Fruit fly (Drosophila melanogaster): ENCODE data around the gene MTA1-like.

The MTA1-like gene

dm6 chr3R:5668928-5669739 is 20.6 kb upstream of the MTA1-like start, which contains the start of the genes Xe7 and Atg17 (continued):
- peak; percentile 61 for TF ChIP-seq CG4282 (GFP tag; optimal IDR thresholded peaks at IDR 0.05)
- peak; percentile 83 for TF ChIP-seq vvl (GFP tag; IDR thresholded peaks at IDR 0.05)
- peak; percentile 71 for TF ChIP-seq ab (GFP tag; optimal IDR thresholded peaks at IDR 0.05)
- peak; percentile 89; the same call in 2 of the 3 replicates for TF ChIP-seq Mrtf (GFP tag; IDR thresholded peaks at IDR 0.05)
- TF ChIP-seq fd102C (GFP tag; optimal IDR thresholded peaks at IDR 0.05), result peak; percentile 13
- peak; percentile 79 for TF ChIP-seq Rx (GFP tag; IDR thresholded peaks at IDR 0.05)
- peak; percentile 43 for TF ChIP-seq CG7271 (tag; optimal IDR thresholded peaks at IDR 0.05)
- TF ChIP-seq GATAe (GFP tag; conservative IDR thresholded peaks at IDR 0.05), result peak; percentile 90
- no peak for TF ChIP-seq HLHmδ (GFP tag; optimal IDR thresholded peaks at IDR 0.05)
- TF ChIP-seq Atf-2 (GFP tag; optimal IDR thresholded peaks at IDR 0.05), result peak; percentile 85
- peak; percentile 95 for TF ChIP-seq Xbp1 (GFP tag; optimal IDR thresholded peaks at IDR 0.05)
- peak; percentile 66 for TF ChIP-seq CG17186 (GFP tag; optimal IDR thresholded peaks at IDR 0.05)
- no peak for TF ChIP-seq lov (optimal IDR thresholded peaks at IDR 0.05)
- peak; percentile 54; the same call in 1 of the 3 replicates for TF ChIP-seq lov (GFP tag; IDR thresholded peaks at IDR 0.05)
- TF ChIP-seq CoRest (tag; optimal IDR thresholded peaks at IDR 0.05), result peak; percentile 97
- peak; percentile 72 for TF ChIP-seq org-1 (GFP tag; optimal IDR thresholded peaks at IDR 0.05)
- no peak for TF ChIP-seq Lpt (GFP tag; optimal IDR thresholded peaks at IDR 0.05)
- TF ChIP-seq CG9727 (GFP tag; optimal IDR thresholded peaks at IDR 0.05), result peak; percentile 91
- peak; percentile 65 for TF ChIP-seq CG12071 (GFP tag; optimal IDR thresholded peaks at IDR 0.05)
- TF ChIP-seq Sry-β (GFP tag; optimal IDR thresholded peaks at IDR 0.05), result no peak
- TF ChIP-seq wek (GFP tag; optimal IDR thresholded peaks at IDR 0.05), result peak; percentile 70
- TF ChIP-seq hth (optimal IDR thresholded peaks at IDR 0.05), result no peak
- peak; percentile 35 for TF ChIP-seq ERR (GFP tag; optimal IDR thresholded peaks at IDR 0.05)
- peak; percentile 88 for TF ChIP-seq tx (GFP tag; optimal IDR thresholded peaks at IDR 0.05)
- peak; percentile 71 for TF ChIP-seq knrl (GFP tag; IDR thresholded peaks at IDR 0.05; ENCODE audit: partially characterized antibody)
- peak; percentile 34; the same call in 1 of the 2 replicates for TF ChIP-seq CG10321 (GFP tag; IDR thresholded peaks at IDR 0.05)
- TF ChIP-seq tgo (GFP tag; IDR thresholded peaks at IDR 0.05), result peak; percentile 84
- TF ChIP-seq CG13424 (tag; optimal IDR thresholded peaks at IDR 0.05), result peak; percentile 95
- TF ChIP-seq CG10959 (GFP tag; IDR thresholded peaks at IDR 0.05), result peak; percentile 60
- TF ChIP-seq yki (optimal IDR thresholded peaks at IDR 0.05), result no peak
- TF ChIP-seq Hmr (GFP tag; optimal IDR thresholded peaks at IDR 0.05), result peak; percentile 93
- TF ChIP-seq fd64A (GFP tag; optimal IDR thresholded peaks at IDR 0.05), result no peak
- no peak for TF ChIP-seq br (optimal IDR thresholded peaks at IDR 0.05)
- TF ChIP-seq Taf1 (GFP tag; IDR thresholded peaks at IDR 0.05), result peak; percentile 86
- TF ChIP-seq ATbp (GFP tag; optimal IDR thresholded peaks at IDR 0.05), result peak; percentile 59
- TF ChIP-seq CG11723 (GFP tag; optimal IDR thresholded peaks at IDR 0.05), result peak; percentile 87
- peak; percentile 86 for TF ChIP-seq zfh1 (GFP tag; IDR thresholded peaks at IDR 0.05)
- TF ChIP-seq CG8924 (tag; optimal IDR thresholded peaks at IDR 0.05), result peak; percentile 89
- peak; percentile 95 for TF ChIP-seq NfI (GFP tag; optimal IDR thresholded peaks at IDR 0.05)
- TF ChIP-seq toy (GFP tag; IDR thresholded peaks at IDR 0.05), result peak; percentile 80
- TF ChIP-seq Vsx1 (GFP tag; optimal IDR thresholded peaks at IDR 0.05), result no peak
- peak in 1 of 2 experiments; percentile 93 for TF ChIP-seq Dfd (GFP tag; optimal IDR thresholded peaks at IDR 0.05)
- TF ChIP-seq CG13624 (GFP tag; optimal IDR thresholded peaks at IDR 0.05), result peak; percentile 71
- TF ChIP-seq C15 (GFP tag; IDR thresholded peaks at IDR 0.05), result peak; percentile 67; the same call in 1 of the 3 replicates
- TF ChIP-seq Spps (tag; optimal IDR thresholded peaks at IDR 0.05), result peak; percentile 54
- TF ChIP-seq Hsf (GFP tag; optimal IDR thresholded peaks at IDR 0.05), result peak; percentile 95
- peak; percentile 94 for TF ChIP-seq CG15696 (tag; optimal IDR thresholded peaks at IDR 0.05)
- peak; percentile 85 for TF ChIP-seq CG8290 (GFP tag; optimal IDR thresholded peaks at IDR 0.05)
- TF ChIP-seq CG8290 (tag; optimal IDR thresholded peaks at IDR 0.05), result peak; percentile 26 to 74
- no peak for TF ChIP-seq CG1832 (GFP tag; optimal IDR thresholded peaks at IDR 0.05)
